Worm (Caenorhabditis elegans): ENCODE measurements around the gene sru-2.

sru-2 gene

ce11 chrIV:9490320-9490719, 4.2 kb downstream of the sru-2 start, which contains the start of gene sru-6:
sru-6 (plus strand) TSS chrIV:9490620.
- no peak for TF ChIP-seq somi-1 (GFP tag; optimal IDR thresholded peaks at IDR 0.05)
- no peak for TF ChIP-seq rec-8 (tag; optimal IDR thresholded peaks at IDR 0.05)
- TF ChIP-seq lin-26 (GFP tag; IDR thresholded peaks at IDR 0.05), result no peak
- TF ChIP-seq lir-1 (GFP tag; conservative IDR thresholded peaks at IDR 0.05), result no peak
- no peak for TF ChIP-seq ets-4 (GFP tag; optimal IDR thresholded peaks at IDR 0.05)
- no peak for TF ChIP-seq B0019.2 (GFP tag; conservative IDR thresholded peaks at IDR 0.05)
- no peak for TF ChIP-seq F22D6.2 (tag; optimal IDR thresholded peaks at IDR 0.05)
- no peak for TF ChIP-seq ekl-4 (GFP tag; IDR thresholded peaks at IDR 0.05)
- TF ChIP-seq pbrm-1 (GFP tag; IDR thresholded peaks at IDR 0.05), result no peak

ce11 chrIV:9496306-9496705, 10.2 kb downstream of the sru-2 start, which contains the start of gene sru-3:
sru-3 (plus strand) TSS chrIV:9496606.
- TF ChIP-seq ceh-100 (GFP tag; IDR thresholded peaks at IDR 0.05) (no peak), hrde-1 (tag; optimal IDR thresholded peaks at IDR 0.05; ENCODE audit: borderline replicate concordance) (no peak), madf-6 (GFP tag; IDR thresholded peaks at IDR 0.05) (no peak), dpl-1 (GFP tag; optimal IDR thresholded peaks at IDR 0.05) (no peak), lag-1 (GFP tag; IDR thresholded peaks at IDR 0.05) (no peak), zim-3 (tag; optimal IDR thresholded peaks at IDR 0.05) (no peak), nhr-179 (tag; optimal IDR thresholded peaks at IDR 0.05) (no peak), ztf-18 (tag; optimal IDR thresholded peaks at IDR 0.05) (no peak), nhr-80 (tag; optimal IDR thresholded peaks at IDR 0.05) (no peak), ztf-26 (tag; optimal IDR thresholded peaks at IDR 0.05) (no peak), lin-35 (GFP tag; optimal IDR thresholded peaks at IDR 0.05) (no peak), atf-7 (tag; optimal IDR thresholded peaks at IDR 0.05) (no peak)

- no peak for TF ChIP-seq dpl-1 (GFP tag; optimal IDR thresholded peaks at IDR 0.05)
- TF ChIP-seq ceh-79 (tag; optimal IDR thresholded peaks at IDR 0.05), result no peak
- no peak for TF ChIP-seq ztf-22 (GFP tag; optimal IDR thresholded peaks at IDR 0.05)
- TF ChIP-seq D2030.7 (GFP tag; IDR thresholded peaks at IDR 0.05), result no peak
- TF ChIP-seq madf-8 (GFP tag; conservative IDR thresholded peaks at IDR 0.05), result no peak
- no peak for TF ChIP-seq C06A6.2 (GFP tag; conservative IDR thresholded peaks at IDR 0.05)
- TF ChIP-seq egrh-3 (GFP tag; IDR thresholded peaks at IDR 0.05), result no peak
- TF ChIP-seq snpc-1.3 (tag; optimal IDR thresholded peaks at IDR 0.05; ENCODE audit: insufficient read depth), result no peak
- no peak for TF ChIP-seq F57A8.1 (GFP tag; optimal IDR thresholded peaks at IDR 0.05)
- TF ChIP-seq bed-2 (GFP tag; IDR thresholded peaks at IDR 0.05), result no peak
- TF ChIP-seq lsy-27 (tag; optimal IDR thresholded peaks at IDR 0.05; ENCODE audit: borderline replicate concordance, insufficient read depth), result no peak
- no peak for TF ChIP-seq unc-62 (GFP tag; optimal IDR thresholded peaks at IDR 0.05)
- no peak for TF ChIP-seq madf-3 (GFP tag; IDR thresholded peaks at IDR 0.05)
- TF ChIP-seq F39B2.1 (GFP tag; IDR thresholded peaks at IDR 0.05), result no peak
- no peak for TF ChIP-seq Y95B8A.8 (GFP tag; IDR thresholded peaks at IDR 0.05)
- TF ChIP-seq unc-130 (GFP tag; optimal IDR thresholded peaks at IDR 0.05), result no peak
These were observed 12.0 kb downstream of the sru-2 start, which contains the start of gene sru-4 for ce11 chrIV:9498088-9498487. sru-4 (plus strand) TSS chrIV:9498388.

Data from whole organism, young adult.